Fruit fly (Drosophila melanogaster) whole organism, adult: ENCODE data around the gene armi.

Experiments
- CG1620 ChIP-seq: fragments of 200-800 bp; sonication (Bioruptor generic); optimal IDR thresholded peaks from 2 replicates; lab custom pipeline; 2016; ENCODE audit warnings: missing biosample characterization, missing genetic modification characterization
- CG5204 ChIP-seq: fragments of 200-800 bp; sonication (Bioruptor generic); optimal IDR thresholded peaks from 2 replicates; lab custom pipeline; 2016; ENCODE audit warnings: missing biosample characterization, missing genetic modification characterization
- CG7045 ChIP-seq: fragments of 200-800 bp; sonication (Bioruptor generic); optimal IDR thresholded peaks from 2 replicates; lab custom pipeline; 2017; ENCODE audit warnings: missing biosample characterization, mild to moderate bottlenecking, missing genetic modification characterization
- CG7101 ChIP-seq: fragments of 200-800 bp; sonication (Bioruptor generic); optimal IDR thresholded peaks from 2 replicates; lab custom pipeline; 2018; ENCODE audit warnings: missing biosample characterization, mild to moderate bottlenecking, missing genetic modification characterization, moderate library complexity
- Clk ChIP-seq: fragments of 200-800 bp; sonication (Bioruptor generic); optimal IDR thresholded peaks from 2 replicates; lab custom pipeline; 2017; ENCODE audit warnings: missing biosample characterization, missing genetic modification characterization
- Crg-1 ChIP-seq: fragments of 200-800 bp; sonication (Bioruptor generic); optimal IDR thresholded peaks from 2 replicates; lab custom pipeline; 2016; ENCODE audit warnings: missing biosample characterization, missing genetic modification characterization
- Mnt ChIP-seq: fragments of 200-800 bp; sonication (Bioruptor generic); optimal IDR thresholded peaks from 2 replicates; lab custom pipeline; 2016; ENCODE audit warnings: missing biosample characterization, mild to moderate bottlenecking, missing genetic modification characterization
- cic ChIP-seq: fragments of 200-800 bp; sonication (Bioruptor generic); optimal IDR thresholded peaks from 2 replicates; lab custom pipeline; 2017; ENCODE audit warnings: missing biosample characterization, mild to moderate bottlenecking, missing genetic modification characterization, moderate library complexity
- cnc ChIP-seq, 2 experiments: fragments of >200 bp; optimal IDR thresholded peaks; 2 replicates each; lab custom pipeline; 2017
- kay ChIP-seq: fragments of 200-800 bp; sonication (Bioruptor generic); peaks from one replicate; lab custom pipeline; 2016; ENCODE audit warnings: missing biosample characterization, missing genetic modification characterization, borderline replicate concordance
- ovo ChIP-seq: fragments of 200-800 bp; sonication (Bioruptor generic); optimal IDR thresholded peaks from 2 replicates; lab custom pipeline; 2016; ENCODE audit warnings: missing biosample characterization, missing genetic modification characterization
- pad ChIP-seq: fragments of 200-800 bp; sonication (Bioruptor generic); optimal IDR thresholded peaks from 3 replicates; lab custom pipeline; 2017; ENCODE audit warnings: missing biosample characterization, missing genetic modification characterization, mild to moderate bottlenecking, moderate library complexity, missing genetic modification reagents
- toe ChIP-seq: fragments of 200-800 bp; sonication (Bioruptor generic); optimal IDR thresholded peaks from 2 replicates; lab custom pipeline; 2016; ENCODE audit warnings: missing biosample characterization, missing genetic modification characterization

DNA sequence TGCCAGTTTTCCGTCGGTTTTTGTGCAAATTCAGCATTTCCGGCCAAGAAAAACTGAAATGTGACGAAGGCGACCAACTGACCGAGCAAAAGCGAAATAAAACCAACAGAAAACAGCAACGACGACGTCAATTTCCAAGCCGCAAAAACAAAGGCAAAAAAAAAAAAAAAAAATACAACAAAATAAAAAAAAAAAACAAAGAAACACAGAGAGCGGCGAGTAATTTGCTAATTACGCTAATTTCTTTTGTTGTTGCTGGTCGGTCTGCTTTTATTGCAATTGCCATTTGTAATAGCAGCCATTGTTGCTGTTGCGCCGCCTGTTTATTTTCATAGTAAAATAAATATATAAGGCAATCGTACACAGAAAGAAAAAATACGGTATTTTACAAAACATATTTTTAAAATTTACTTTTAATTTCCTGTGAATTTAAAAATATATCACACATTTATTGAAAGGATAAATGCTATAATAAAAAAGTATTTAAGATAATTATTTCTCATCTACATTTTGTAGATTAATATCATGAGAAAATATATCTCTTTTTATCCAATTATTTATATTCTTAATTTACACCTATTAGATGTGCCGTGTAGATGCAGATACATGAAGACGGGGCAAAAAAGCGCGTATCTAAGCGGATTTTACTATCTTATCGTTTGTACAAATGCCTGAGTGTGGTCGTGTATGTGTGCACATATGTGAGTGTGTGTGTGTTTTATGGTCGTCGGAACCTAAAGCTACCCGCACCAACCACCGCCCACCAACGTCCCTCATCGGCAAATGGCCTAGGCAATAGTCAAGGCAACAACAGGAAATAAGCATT is 24.1 kb upstream of the armi start:
- TF ChIP-seq Crg-1 (GFP tag; lab: Kevin White, UChicago) (no peak), CG7101 (tag; lab: Kevin White, UChicago) (peak; percentile 83), toe (peak; percentile 6), Clk (GFP tag; lab: Kevin White, UChicago) (no peak), pad (GFP tag; lab: Kevin White, UChicago) (peak; percentile 28), CG5204 (GFP tag; lab: Kevin White, UChicago) (peak; percentile 0), CG7045 (peak; percentile 48), cic (GFP tag; lab: Kevin White, UChicago) (peak; percentile 95), cnc (optimal IDR thresholded peaks at IDR 0.05; lab: Kevin White, UChicago) (no peak), CG1620 (GFP tag; lab: Kevin White, UChicago) (no peak), kay (GFP tag; lab: Kevin White, UChicago) (peak; percentile 42), Mnt (GFP tag; lab: Kevin White, UChicago) (no peak), ovo (GFP tag; lab: Kevin White, UChicago) (peak; percentile 34)
